Fruit fly (Drosophila melanogaster) whole organism, adult: ENCODE data around the gene CG31313.

Source experiments
- CG11617 ChIP-seq: fragments of 200-800 bp; sonication (Bioruptor generic); optimal IDR thresholded peaks from 2 replicates; lab custom pipeline; 2017; ENCODE audit warnings: mild to moderate bottlenecking, missing biosample characterization, missing genetic modification reagents, missing genetic modification characterization
- CG12768 ChIP-seq: fragments of 200-800 bp; sonication (Bioruptor generic); optimal IDR thresholded peaks from 2 replicates; lab custom pipeline; 2017; ENCODE audit warnings: missing biosample characterization, missing genetic modification characterization, mild to moderate bottlenecking, moderate library complexity, missing genetic modification reagents
- CG14711 ChIP-seq: fragments of 200-800 bp; sonication (Bioruptor generic); optimal IDR thresholded peaks from 2 replicates; lab custom pipeline; 2018; ENCODE audit warnings: missing biosample characterization, mild to moderate bottlenecking, missing genetic modification characterization, moderate library complexity
- CG1620 ChIP-seq: fragments of 200-800 bp; sonication (Bioruptor generic); optimal IDR thresholded peaks from 2 replicates; lab custom pipeline; 2016; ENCODE audit warnings: missing biosample characterization, missing genetic modification characterization
- CG33017 ChIP-seq: fragments of 200-800 bp; sonication (Bioruptor generic); optimal IDR thresholded peaks from 2 replicates; lab custom pipeline; 2018; ENCODE audit warnings: missing biosample characterization, mild to moderate bottlenecking, missing genetic modification characterization, moderate library complexity
- CG5204 ChIP-seq: fragments of 200-800 bp; sonication (Bioruptor generic); optimal IDR thresholded peaks from 2 replicates; lab custom pipeline; 2016; ENCODE audit warnings: missing biosample characterization, missing genetic modification characterization
- CG7045 ChIP-seq: fragments of 200-800 bp; sonication (Bioruptor generic); optimal IDR thresholded peaks from 2 replicates; lab custom pipeline; 2017; ENCODE audit warnings: missing biosample characterization, mild to moderate bottlenecking, missing genetic modification characterization
- CG7101 ChIP-seq: fragments of 200-800 bp; sonication (Bioruptor generic); optimal IDR thresholded peaks from 2 replicates; lab custom pipeline; 2018; ENCODE audit warnings: missing biosample characterization, mild to moderate bottlenecking, missing genetic modification characterization, moderate library complexity
- Clk ChIP-seq: fragments of 200-800 bp; sonication (Bioruptor generic); optimal IDR thresholded peaks from 2 replicates; lab custom pipeline; 2017; ENCODE audit warnings: missing biosample characterization, missing genetic modification characterization
- Crg-1 ChIP-seq: fragments of 200-800 bp; sonication (Bioruptor generic); optimal IDR thresholded peaks from 2 replicates; lab custom pipeline; 2016; ENCODE audit warnings: missing biosample characterization, missing genetic modification characterization
- Hr96 ChIP-seq: fragments of 200-800 bp; sonication (Bioruptor generic); optimal IDR thresholded peaks from 2 replicates; lab custom pipeline; 2016; ENCODE audit warnings: missing biosample characterization, missing genetic modification characterization
- Mnt ChIP-seq: fragments of 200-800 bp; sonication (Bioruptor generic); optimal IDR thresholded peaks from 2 replicates; lab custom pipeline; 2016; ENCODE audit warnings: missing biosample characterization, mild to moderate bottlenecking, missing genetic modification characterization
- bab1 ChIP-seq: fragments of 200-800 bp; sonication (Bioruptor generic); optimal IDR thresholded peaks from 3 replicates; lab custom pipeline; 2019; ENCODE audit warnings: missing biosample characterization, mild to moderate bottlenecking, missing genetic modification characterization, moderate library complexity
- cic ChIP-seq: fragments of 200-800 bp; sonication (Bioruptor generic); optimal IDR thresholded peaks from 2 replicates; lab custom pipeline; 2017; ENCODE audit warnings: missing biosample characterization, mild to moderate bottlenecking, missing genetic modification characterization, moderate library complexity
- cnc ChIP-seq, 2 experiments: fragments of >200 bp; optimal IDR thresholded peaks; 2 replicates each; lab custom pipeline; 2017
- kay ChIP-seq: fragments of 200-800 bp; sonication (Bioruptor generic); peaks from one replicate; lab custom pipeline; 2016; ENCODE audit warnings: missing biosample characterization, missing genetic modification characterization, borderline replicate concordance
- ovo ChIP-seq: fragments of 200-800 bp; sonication (Bioruptor generic); optimal IDR thresholded peaks from 2 replicates; lab custom pipeline; 2016; ENCODE audit warnings: missing biosample characterization, missing genetic modification characterization
- pad ChIP-seq: fragments of 200-800 bp; sonication (Bioruptor generic); optimal IDR thresholded peaks from 3 replicates; lab custom pipeline; 2017; ENCODE audit warnings: missing biosample characterization, missing genetic modification characterization, mild to moderate bottlenecking, moderate library complexity, missing genetic modification reagents
- tj ChIP-seq: fragments of 200-800 bp; sonication (Bioruptor generic); optimal IDR thresholded peaks from 3 replicates; lab custom pipeline; 2017; ENCODE audit warnings: missing biosample characterization, mild to moderate bottlenecking, missing genetic modification characterization, moderate library complexity
- toe ChIP-seq: fragments of 200-800 bp; sonication (Bioruptor generic); optimal IDR thresholded peaks from 2 replicates; lab custom pipeline; 2016; ENCODE audit warnings: missing biosample characterization, missing genetic modification characterization

Gene CG31313

DNA sequence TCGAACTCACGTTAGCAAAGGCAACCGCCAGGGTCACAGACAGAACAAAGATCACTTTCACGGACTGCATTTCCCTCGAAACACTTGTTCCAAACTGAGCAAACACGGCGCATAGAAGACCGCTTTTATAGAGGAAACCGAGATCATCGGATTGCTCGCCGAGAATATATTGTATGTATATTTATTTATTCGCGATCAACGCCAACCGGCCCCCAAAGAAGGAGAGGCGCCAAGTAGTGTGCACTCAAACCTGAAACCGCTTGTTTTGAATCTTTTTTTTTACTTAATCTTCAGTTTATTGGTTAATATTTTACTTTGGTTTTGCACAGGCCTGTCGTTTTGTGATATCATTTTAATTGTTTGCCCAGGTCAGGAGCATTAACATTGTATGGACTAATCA is at the start of gene CG31313:
Gene CG31313 (minus strand): TSS at position 101 of the 400 bp plus-strand sequence.
- no peak for TF ChIP-seq CG12768 (GFP tag; lab: Kevin White, UChicago)
- no peak for TF ChIP-seq Mnt (GFP tag; lab: Kevin White, UChicago)
- TF ChIP-seq CG7045: no peak
- TF ChIP-seq CG7101 (tag; lab: Kevin White, UChicago): no peak
- TF ChIP-seq pad: no peak
- no peak for TF ChIP-seq toe (GFP tag; lab: Kevin White, UChicago)

DNA sequence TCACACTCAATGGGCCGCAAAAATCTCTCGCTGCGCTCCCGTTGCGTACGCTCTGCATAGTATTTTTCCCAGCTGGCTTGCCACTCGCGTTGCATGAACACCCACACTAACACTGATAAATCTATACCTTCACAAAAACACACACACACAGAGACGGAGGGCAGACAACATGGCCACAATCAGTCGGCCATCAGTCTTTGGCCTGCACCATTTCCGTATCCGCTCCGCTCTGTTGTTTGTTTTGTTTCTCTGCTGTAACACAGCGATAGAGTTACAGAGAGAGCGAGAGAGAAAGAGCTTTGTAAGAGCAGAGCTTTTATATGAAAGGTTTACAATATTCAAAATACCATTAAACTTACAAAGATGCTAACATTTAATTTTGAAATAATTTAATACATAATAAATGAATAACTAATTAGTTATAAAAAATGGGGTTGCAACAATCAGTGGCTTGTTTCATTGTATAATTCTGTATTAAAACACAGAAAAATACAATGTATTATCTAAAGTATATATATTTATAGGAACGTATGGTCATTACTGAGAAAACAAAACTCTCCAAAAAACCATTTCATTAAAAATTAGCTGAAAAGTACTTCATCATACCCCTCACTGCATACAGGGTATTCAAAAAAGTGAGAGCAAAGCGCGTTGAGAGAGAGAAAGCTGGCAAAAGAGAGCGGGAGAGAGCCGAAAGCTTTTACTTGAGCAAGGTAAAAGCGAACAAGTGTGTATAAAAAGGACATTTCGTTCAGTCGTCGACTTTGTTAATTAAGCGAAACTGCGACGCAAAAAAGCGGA is 41.9 kb upstream of the CG31313 start, which contains the start of gene CG14853:
Gene CG14853 (plus strand): TSS at position 751 of the 801 bp plus-strand sequence.
- TF ChIP-seq CG14711 (tag; lab: Kevin White, UChicago): peak; percentile 9
- no peak for TF ChIP-seq CG5204 (GFP tag; lab: Kevin White, UChicago)
- TF ChIP-seq bab1: no peak
- peak; percentile 24 for TF ChIP-seq tj (GFP tag; lab: Kevin White, UChicago)
- peak; percentile 32 for TF ChIP-seq CG7101 (tag; lab: Kevin White, UChicago)
- no peak for TF ChIP-seq CG1620 (GFP tag; lab: Kevin White, UChicago)
- peak; percentile 15 for TF ChIP-seq CG33017 (tag; lab: Kevin White, UChicago)
- no peak for TF ChIP-seq Clk (GFP tag; lab: Kevin White, UChicago)
- TF ChIP-seq kay (GFP tag; lab: Kevin White, UChicago): no peak
- TF ChIP-seq CG11617 (GFP tag; lab: Kevin White, UChicago): peak; percentile 57
- no peak for TF ChIP-seq Hr96 (GFP tag; lab: Kevin White, UChicago)
- no peak for TF ChIP-seq cic (GFP tag; lab: Kevin White, UChicago)
- TF ChIP-seq pad: no peak
- TF ChIP-seq Crg-1 (GFP tag; lab: Kevin White, UChicago): no peak
- no peak for TF ChIP-seq CG12768 (GFP tag; lab: Kevin White, UChicago)
- no peak for TF ChIP-seq toe (GFP tag; lab: Kevin White, UChicago)
- TF ChIP-seq CG7045: peak; percentile 41
- no peak for TF ChIP-seq cnc (optimal IDR thresholded peaks at IDR 0.05; lab: Kevin White, UChicago)
- TF ChIP-seq ovo (GFP tag; lab: Kevin White, UChicago): no peak

DNA sequence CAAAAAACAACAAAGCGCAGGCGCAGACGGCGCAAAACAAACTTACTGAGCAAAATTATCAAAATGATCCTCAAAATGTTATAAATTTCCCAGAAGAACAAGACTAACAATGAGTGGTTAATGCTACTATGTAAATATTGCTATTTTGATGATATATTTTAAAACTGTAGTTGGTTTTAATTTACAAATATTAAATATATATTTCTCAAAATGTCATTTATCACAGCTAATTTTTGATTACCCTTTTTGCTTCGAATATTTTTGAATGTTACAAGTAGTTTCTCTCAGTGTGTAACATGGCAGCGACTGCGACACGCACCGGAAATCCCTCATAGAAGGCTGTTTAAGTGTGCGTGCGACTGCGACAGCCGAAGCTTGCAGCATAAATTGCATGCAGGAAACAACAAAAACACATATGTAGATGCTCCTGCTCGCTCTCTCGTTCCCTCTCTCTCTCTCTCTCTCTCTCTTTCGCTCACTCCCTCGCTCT is 30.8 kb upstream of the CG31313 start:
- TF ChIP-seq CG14711 (tag; lab: Kevin White, UChicago) (no peak), cnc (optimal IDR thresholded peaks at IDR 0.05; lab: Kevin White, UChicago) (no peak), CG33017 (tag; lab: Kevin White, UChicago) (no peak), tj (GFP tag; lab: Kevin White, UChicago) (no peak)

DNA sequence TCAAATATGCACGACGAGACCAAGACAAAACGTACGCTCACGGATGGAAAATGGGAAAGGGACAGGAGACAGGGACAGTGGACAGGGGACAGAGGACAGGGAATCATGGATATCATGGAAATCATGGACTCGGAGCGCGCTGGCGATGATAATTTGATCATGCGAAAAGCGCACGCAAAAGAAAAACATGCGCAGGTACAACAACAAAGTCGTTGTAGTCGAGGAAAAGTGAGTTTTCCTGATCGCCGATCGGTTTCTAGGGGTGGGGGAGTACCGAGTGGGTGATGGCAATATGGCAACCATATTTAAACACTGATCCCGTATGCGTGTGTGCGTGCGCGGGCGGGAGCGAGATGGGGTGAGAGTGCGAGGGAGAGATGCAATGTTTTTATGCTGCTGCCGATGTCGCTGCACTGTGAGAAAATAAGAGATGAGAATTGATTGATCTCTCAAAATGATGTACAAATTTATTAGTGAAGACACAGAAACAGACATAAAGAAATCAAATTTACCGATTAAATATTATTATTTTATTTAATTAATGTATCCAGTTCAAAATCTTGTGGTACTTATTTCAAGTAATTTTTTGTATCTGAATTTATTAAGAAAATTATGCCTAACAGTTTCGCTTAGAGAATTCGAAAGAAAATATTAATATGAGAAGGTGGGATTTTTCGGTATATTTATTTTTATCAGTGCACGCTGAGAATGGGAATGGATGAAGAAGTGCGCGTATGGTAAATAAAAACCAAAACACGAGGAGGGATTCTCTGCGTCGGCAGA is 23.7 kb upstream of the CG31313 start:
- TF ChIP-seq Mnt (GFP tag; lab: Kevin White, UChicago) (no peak), CG7101 (tag; lab: Kevin White, UChicago) (no peak), ovo (GFP tag; lab: Kevin White, UChicago) (no peak), Clk (GFP tag; lab: Kevin White, UChicago) (no peak), CG1620 (GFP tag; lab: Kevin White, UChicago) (no peak), CG33017 (tag; lab: Kevin White, UChicago) (no peak), Crg-1 (GFP tag; lab: Kevin White, UChicago) (no peak), Hr96 (GFP tag; lab: Kevin White, UChicago) (no peak), tj (GFP tag; lab: Kevin White, UChicago) (no peak)

DNA sequence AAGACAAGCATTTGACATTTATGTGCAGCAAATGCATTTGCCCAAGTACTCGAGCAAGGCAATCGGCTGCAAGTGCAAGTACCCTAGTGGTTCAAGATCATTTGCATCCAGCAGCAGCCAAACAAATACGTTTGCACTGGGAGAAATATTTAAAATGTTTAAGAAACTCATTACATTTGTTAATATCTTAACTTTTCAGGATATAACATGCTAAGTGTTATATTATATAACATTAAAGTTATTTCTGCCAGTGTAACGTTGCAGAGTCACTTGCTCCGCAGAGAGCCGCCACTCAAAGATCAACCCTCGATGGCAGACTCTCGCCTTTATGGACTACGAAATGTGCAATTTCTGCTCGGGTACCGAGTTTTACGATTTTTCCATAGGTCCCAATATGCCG is 22.3 kb upstream of the CG31313 start:
- no peak for TF ChIP-seq Hr96 (GFP tag; lab: Kevin White, UChicago)
- TF ChIP-seq cnc (optimal IDR thresholded peaks at IDR 0.05; lab: Kevin White, UChicago): no peak
- TF ChIP-seq Clk (GFP tag; lab: Kevin White, UChicago): no peak
- no peak for TF ChIP-seq CG1620 (GFP tag; lab: Kevin White, UChicago)
- TF ChIP-seq CG14711 (tag; lab: Kevin White, UChicago): no peak
- TF ChIP-seq pad: no peak
- TF ChIP-seq CG33017 (tag; lab: Kevin White, UChicago): no peak
- no peak for TF ChIP-seq tj (GFP tag; lab: Kevin White, UChicago)
- TF ChIP-seq cic (GFP tag; lab: Kevin White, UChicago): no peak
- TF ChIP-seq CG12768 (GFP tag; lab: Kevin White, UChicago): no peak
- TF ChIP-seq CG5204 (GFP tag; lab: Kevin White, UChicago): no peak
- TF ChIP-seq bab1: no peak
- no peak for TF ChIP-seq toe (GFP tag; lab: Kevin White, UChicago)
- no peak for TF ChIP-seq CG7101 (tag; lab: Kevin White, UChicago)
- TF ChIP-seq kay (GFP tag; lab: Kevin White, UChicago): no peak
- no peak for TF ChIP-seq CG7045
